Fruit fly (Drosophila melanogaster): ENCODE data around the gene Rubicon.
A peak's percentile ranks its signal among the peaks of the same experiment; 100 is the strongest.

The Rubicon gene

dm6 chrX:8709234-8709843 is 32.5 kb downstream of the Rubicon start, which contains the start of gene Hexo2:
Gene Hexo2 (plus strand): TSS chrX:8709652.
- TF ChIP-seq CG6163 (GFP tag; IDR thresholded peaks at IDR 0.05) (peak; percentile 99), Ets21C (GFP tag; optimal IDR thresholded peaks at IDR 0.05) (peak; percentile 97), CG11762 (GFP tag; optimal IDR thresholded peaks at IDR 0.05; ENCODE audit: insufficient read depth) (peak; percentile 96), CG11902 (GFP tag; optimal IDR thresholded peaks at IDR 0.05) (peak; percentile 98), salr (GFP tag; optimal IDR thresholded peaks at IDR 0.05) (peak; percentile 94 to 96), CG8632 (GFP tag; optimal IDR thresholded peaks at IDR 0.05) (peak; percentile 96), CG16779 (tag; optimal IDR thresholded peaks at IDR 0.05) (peak; percentile 93), spab (GFP tag; optimal IDR thresholded peaks at IDR 0.05) (peak; percentile 92), Eip78C (GFP tag) (peak; percentile 99), CG31627 (GFP tag; optimal IDR thresholded peaks at IDR 0.05) (peak; percentile 99), CG1621 (tag; optimal IDR thresholded peaks at IDR 0.05) (peak; percentile 95), CG6854 (GFP tag; optimal IDR thresholded peaks at IDR 0.05) (peak; percentile 95), CG6792 (GFP tag; optimal IDR thresholded peaks at IDR 0.05) (peak; percentile 99), pdm3 (GFP tag; optimal IDR thresholded peaks at IDR 0.05) (peak; percentile 99), CG3032 (tag; optimal IDR thresholded peaks at IDR 0.05) (peak; percentile 94), eg (GFP tag; IDR thresholded peaks at IDR 0.05) (peak; percentile 99), lz (GFP tag; optimal IDR thresholded peaks at IDR 0.05) (peak; percentile 99), achi (GFP tag; optimal IDR thresholded peaks at IDR 0.05) (peak; percentile 97), CG8119 (GFP tag; IDR thresholded peaks at IDR 0.05) (peak; percentile 98), Sox102F (GFP tag; optimal IDR thresholded peaks at IDR 0.05) (peak; percentile 98), esn (GFP tag; optimal IDR thresholded peaks at IDR 0.05) (peak; percentile 99), acj6 (GFP tag; optimal IDR thresholded peaks at IDR 0.05) (peak; percentile 99), topi (GFP tag; optimal IDR thresholded peaks at IDR 0.05) (peak; percentile 99), Hr39 (GFP tag; optimal IDR thresholded peaks at IDR 0.05) (peak; percentile 99), Blimp-1 (GFP tag; optimal IDR thresholded peaks at IDR 0.05) (peak; percentile 93), net (GFP tag; optimal IDR thresholded peaks at IDR 0.05) (peak; percentile 98), CG11294 (GFP tag; IDR thresholded peaks at IDR 0.05) (peak; percentile 97), Smox (GFP tag; optimal IDR thresholded peaks at IDR 0.05) (peak; percentile 98), CG10669 (GFP tag; optimal IDR thresholded peaks at IDR 0.05) (peak; percentile 95), cyc (GFP tag; optimal IDR thresholded peaks at IDR 0.05) (peak; percentile 99), Eip75B (GFP tag; optimal IDR thresholded peaks at IDR 0.05) (peak; percentile 98), Hr38 (GFP tag; optimal IDR thresholded peaks at IDR 0.05) (peak; percentile 95), Lpt (GFP tag; optimal IDR thresholded peaks at IDR 0.05) (peak; percentile 98), CG34406 (GFP tag; optimal IDR thresholded peaks at IDR 0.05) (peak; percentile 96), CG15336 (GFP tag; IDR thresholded peaks at IDR 0.05) (peak; percentile 98), dac (GFP tag; optimal IDR thresholded peaks at IDR 0.05) (peak; percentile 99), fkh (GFP tag; optimal IDR thresholded peaks at IDR 0.05) (no peak), CG9139 (GFP tag; optimal IDR thresholded peaks at IDR 0.05) (peak; percentile 89), fd59A (GFP tag; optimal IDR thresholded peaks at IDR 0.05) (peak; percentile 91), CG10631 (GFP tag; optimal IDR thresholded peaks at IDR 0.05) (peak; percentile 97), ss (GFP tag; optimal IDR thresholded peaks at IDR 0.05) (peak; percentile 86 to 90), Sox14 (GFP tag; optimal IDR thresholded peaks at IDR 0.05) (peak; percentile 98), dsx (GFP tag; optimal IDR thresholded peaks at IDR 0.05; ENCODE audit: poor library complexity, severe bottlenecking) (peak; percentile 90), vri (GFP tag; optimal IDR thresholded peaks at IDR 0.05) (peak; percentile 94), fd85E (GFP tag; optimal IDR thresholded peaks at IDR 0.05) (peak; percentile 95), Hr4 (GFP tag; optimal IDR thresholded peaks at IDR 0.05) (peak; percentile 99), CG6808 (GFP tag; optimal IDR thresholded peaks at IDR 0.05) (peak; percentile 86), svp (GFP tag) (peak; percentile 99), Ets96B (tag; optimal IDR thresholded peaks at IDR 0.05) (peak; percentile 92), CG6276 (GFP tag; optimal IDR thresholded peaks at IDR 0.05) (peak; percentile 97), Gug (GFP tag; IDR thresholded peaks at IDR 0.05) (peak; percentile 98)

All from whole organism, prepupa.